Fruit fly (Drosophila melanogaster) whole organism, embryonic: Measurements from ENCODE around the gene obe.

Experiments
- Abd-B ChIP-seq: fragments of 200-800 bp; sonication (Bioruptor generic); optimal IDR thresholded peaks from 2 replicates; lab custom pipeline; 2018; ENCODE audit warnings: missing biosample characterization, mild to moderate bottlenecking, missing genetic modification characterization, moderate library complexity
- CG10979 ChIP-seq: fragments of 200-800 bp; sonication (Bioruptor generic); optimal IDR thresholded peaks from 2 replicates; lab custom pipeline; 2018; ENCODE audit warnings: missing biosample characterization, mild to moderate bottlenecking, missing genetic modification characterization, moderate library complexity
- CG11696 ChIP-seq: fragments of 200-800 bp; sonication (Bioruptor generic); IDR thresholded peaks from 2 replicates; pipeline ENCODE4 v1.3.6; 2022; ENCODE audit warnings: missing biosample characterization, missing genetic modification characterization
- CG12219 ChIP-seq: fragments of 200-800 bp; sonication (Bioruptor generic); optimal IDR thresholded peaks from 3 replicates; lab custom pipeline; 2018; ENCODE audit warnings: missing biosample characterization, mild to moderate bottlenecking, missing genetic modification characterization
- CG14441 ChIP-seq: fragments of 200-800 bp; sonication (Bioruptor generic); IDR thresholded peaks from 2 replicates; pipeline ENCODE4 v1.3.6; 2022; ENCODE audit warnings: missing biosample characterization, missing genetic modification characterization
- CG15011 ChIP-seq: fragments of 200-800 bp; sonication (Bioruptor generic); optimal IDR thresholded peaks from 3 replicates; lab custom pipeline; 2018; ENCODE audit warnings: missing biosample characterization, mild to moderate bottlenecking, missing genetic modification characterization
- CG15514 ChIP-seq: fragments of 200-800 bp; sonication (Bioruptor generic); optimal IDR thresholded peaks from 3 replicates; lab custom pipeline; 2017; ENCODE audit warnings: missing biosample characterization, missing genetic modification characterization, mild to moderate bottlenecking, moderate library complexity, missing genetic modification reagents
- CG1602 ChIP-seq: fragments of 200-800 bp; sonication (Bioruptor generic); optimal IDR thresholded peaks from 3 replicates; lab custom pipeline; 2016; ENCODE audit warnings: missing biosample characterization, missing genetic modification characterization
- CG16813 ChIP-seq: fragments of 200-800 bp; sonication (Bioruptor generic); IDR thresholded peaks from 3 replicates; pipeline ENCODE4 v1.3.6; 2022; ENCODE audit warnings: missing biosample characterization, missing genetic modification characterization; ENCODE audit not compliant: partially characterized antibody
- CG2875 ChIP-seq: fragments of 200-800 bp; sonication (Bioruptor generic); optimal IDR thresholded peaks from 2 replicates; lab custom pipeline; 2017; ENCODE audit warnings: missing biosample characterization, mild to moderate bottlenecking, missing genetic modification characterization, missing genetic modification reagents
- CG3065 ChIP-seq: fragments of 200-800 bp; sonication (Bioruptor generic); optimal IDR thresholded peaks from 2 replicates; lab custom pipeline; 2016; ENCODE audit warnings: missing biosample characterization, missing genetic modification characterization
- CG33557 ChIP-seq: fragments of 200-800 bp; sonication (Bioruptor generic); optimal IDR thresholded peaks from 2 replicates; lab custom pipeline; 2019; ENCODE audit warnings: missing biosample characterization, mild to moderate bottlenecking, missing genetic modification characterization, moderate library complexity
- CG3726 ChIP-seq: fragments of 200-800 bp; sonication (Bioruptor generic); IDR thresholded peaks from 3 replicates; pipeline ENCODE4, ENCODE4 v1.3.6; 2022; ENCODE audit warnings: missing biosample characterization, missing genetic modification characterization
- CG3847 ChIP-seq: fragments of 200-800 bp; sonication (Bioruptor generic); IDR thresholded peaks from 2 replicates; pipeline ENCODE4 v1.3.6; 2022; ENCODE audit warnings: missing biosample characterization, missing genetic modification characterization
- CG4282 ChIP-seq: fragments of 200-800 bp; sonication (Bioruptor generic); optimal IDR thresholded peaks from 2 replicates; lab custom pipeline; 2016; ENCODE audit warnings: missing biosample characterization, missing genetic modification characterization
- CG4424 ChIP-seq: fragments of 200-800 bp; sonication (Bioruptor generic); optimal IDR thresholded peaks from 3 replicates; lab custom pipeline; 2016; ENCODE audit warnings: missing biosample characterization, missing genetic modification characterization
- CG6175 ChIP-seq: fragments of 200-800 bp; sonication (Bioruptor generic); IDR thresholded peaks from 3 replicates; pipeline ENCODE4 v1.3.6; 2022; ENCODE audit warnings: missing biosample characterization, missing genetic modification characterization
- CG8359 ChIP-seq: fragments of 200-800 bp; sonication (Bioruptor generic); optimal IDR thresholded peaks from 2 replicates; lab custom pipeline; 2017; ENCODE audit warnings: missing biosample characterization, mild to moderate bottlenecking, missing genetic modification characterization, borderline replicate concordance
- CHES-1-like ChIP-seq: fragments of 200-800 bp; sonication (Bioruptor generic); optimal IDR thresholded peaks from 2 replicates; lab custom pipeline; 2016; ENCODE audit warnings: missing biosample characterization, missing genetic modification characterization
- Dfd ChIP-seq, 2 experiments: fragments of >200 bp; optimal IDR thresholded peaks; 2 replicates each; lab custom pipeline; 2017; ENCODE audit warnings: missing biosample characterization in 2 of 2, missing genetic modification characterization in 2 of 2
- Dll ChIP-seq: fragments of 200-800 bp; sonication (Bioruptor generic); IDR thresholded peaks from 4 replicates; pipeline ENCODE4 v1.3.6; 2022; ENCODE audit warnings: missing biosample characterization, missing genetic modification characterization; ENCODE audit not compliant: partially characterized antibody
- Dref ChIP-seq: fragments of 200-800 bp; sonication (Bioruptor generic); IDR thresholded peaks from 2 replicates; pipeline ENCODE4 v1.3.6; 2022; ENCODE audit warnings: missing biosample characterization, missing genetic modification characterization
- Eip74EF ChIP-seq, 2 experiments: fragments of 200-800 bp in 1 of 2; fragments of >200 bp in 1 of 2; sonication (Bioruptor generic) in 1 of 2; optimal IDR thresholded peaks; 2 replicates each; lab custom pipeline; 2017 to 2019; ENCODE audit warnings: missing biosample characterization in 2 of 2, missing genetic modification characterization in 2 of 2, mild to moderate bottlenecking in 1 of 2, moderate library complexity in 1 of 2
- HHEX ChIP-seq: fragments of 200-800 bp; sonication (Bioruptor generic); optimal IDR thresholded peaks from 3 replicates; lab custom pipeline; 2017; ENCODE audit warnings: missing biosample characterization, mild to moderate bottlenecking, missing genetic modification characterization, missing genetic modification reagents
- Hey ChIP-seq: fragments of 200-800 bp; sonication (Bioruptor generic); optimal IDR thresholded peaks from 3 replicates; lab custom pipeline; 2018; ENCODE audit warnings: missing biosample characterization, mild to moderate bottlenecking, missing genetic modification characterization
- Hr3 ChIP-seq: fragments of 200-800 bp; sonication (Bioruptor generic); optimal IDR thresholded peaks from 3 replicates; lab custom pipeline; 2016; ENCODE audit warnings: missing biosample characterization, missing genetic modification characterization
- Hr39 ChIP-seq: fragments of >200 bp; optimal IDR thresholded peaks from 2 replicates; lab custom pipeline; 2017
- Lim3 ChIP-seq: fragments of 200-800 bp; sonication (Bioruptor generic); IDR thresholded peaks from 2 replicates; pipeline ENCODE4 v1.3.6; 2022; ENCODE audit warnings: missing biosample characterization, missing genetic modification characterization
- MBD-R2 ChIP-seq: fragments of 200-800 bp; sonication (Bioruptor generic); IDR thresholded peaks from 2 replicates; pipeline ENCODE4 v1.3.6; 2022; ENCODE audit warnings: missing biosample characterization, missing genetic modification characterization
- Mes4 ChIP-seq: fragments of 200-800 bp; sonication (Bioruptor generic); optimal IDR thresholded peaks from 2 replicates; lab custom pipeline; 2016; ENCODE audit warnings: missing biosample characterization, missing genetic modification characterization
- NC2β ChIP-seq: fragments of 200-800 bp; sonication (Bioruptor generic); optimal IDR thresholded peaks from 2 replicates; lab custom pipeline; 2016; ENCODE audit warnings: missing biosample characterization, missing genetic modification characterization
- Sox102F ChIP-seq: fragments of 200-800 bp; sonication (Bioruptor generic); optimal IDR thresholded peaks from 2 replicates; lab custom pipeline; 2018; ENCODE audit warnings: missing biosample characterization, mild to moderate bottlenecking, missing genetic modification characterization, moderate library complexity
- TFAM ChIP-seq: fragments of 200-800 bp; sonication (Bioruptor generic); optimal IDR thresholded peaks from 2 replicates; lab custom pipeline; 2017; ENCODE audit warnings: missing biosample characterization, missing genetic modification characterization, inconsistent platforms
- ap ChIP-seq: fragments of 200-800 bp; sonication (Bioruptor generic); IDR thresholded peaks from 2 replicates; pipeline ENCODE4 v1.3.6; 2022; ENCODE audit warnings: missing biosample characterization, missing genetic modification characterization
- cato ChIP-seq: fragments of 200-800 bp; sonication (Bioruptor generic); optimal IDR thresholded peaks from 2 replicates; lab custom pipeline; 2016; ENCODE audit warnings: missing biosample characterization, missing genetic modification characterization, borderline replicate concordance
- chinmo ChIP-seq: fragments of 200-800 bp; sonication (Bioruptor generic); IDR thresholded peaks from 4 replicates; pipeline ENCODE4 v1.3.6; 2022; ENCODE audit warnings: missing biosample characterization, missing genetic modification characterization; ENCODE audit not compliant: partially characterized antibody
- corto ChIP-seq: fragments of 200-800 bp; sonication (Bioruptor generic); optimal IDR thresholded peaks from 2 replicates; lab custom pipeline; 2016; ENCODE audit warnings: missing biosample characterization, mild to moderate bottlenecking, missing genetic modification characterization, moderate library complexity
- croc ChIP-seq: fragments of 200-800 bp; sonication (Bioruptor generic); conservative IDR thresholded peaks from 3 replicates; pipeline ENCODE4 v1.3.6; 2022; ENCODE audit warnings: missing biosample characterization, missing genetic modification characterization
- cwo ChIP-seq: fragments of 200-800 bp; sonication (Bioruptor generic); optimal IDR thresholded peaks from 3 replicates; lab custom pipeline; 2017; ENCODE audit warnings: missing biosample characterization, missing genetic modification characterization, mild to moderate bottlenecking, moderate library complexity, missing genetic modification reagents
- dan ChIP-seq: fragments of 200-800 bp; sonication (Bioruptor generic); IDR thresholded peaks from 2 replicates; pipeline ENCODE4 v1.3.6; 2022; ENCODE audit warnings: missing biosample characterization, missing genetic modification characterization
- fd102C ChIP-seq: fragments of 200-800 bp; sonication (Bioruptor generic); optimal IDR thresholded peaks from 2 replicates; lab custom pipeline; 2018; ENCODE audit warnings: missing biosample characterization, mild to moderate bottlenecking, missing genetic modification characterization, moderate library complexity
- fd3F ChIP-seq: fragments of 200-800 bp; sonication (Bioruptor generic); optimal IDR thresholded peaks from 2 replicates; lab custom pipeline; 2018; ENCODE audit warnings: missing biosample characterization, mild to moderate bottlenecking, missing genetic modification characterization, moderate library complexity
- ftz-f1 ChIP-seq: fragments of 200-800 bp; sonication (Bioruptor generic); optimal IDR thresholded peaks from 2 replicates; lab custom pipeline; 2016; ENCODE audit warnings: missing biosample characterization, missing genetic modification characterization
- gcm ChIP-seq: fragments of 200-800 bp; sonication (Bioruptor generic); optimal IDR thresholded peaks from 2 replicates; lab custom pipeline; 2019; ENCODE audit warnings: missing biosample characterization, mild to moderate bottlenecking, missing genetic modification characterization, moderate library complexity
- gem ChIP-seq: fragments of 200-800 bp; sonication (Bioruptor generic); optimal IDR thresholded peaks from 2 replicates; lab custom pipeline; 2019; ENCODE audit warnings: missing biosample characterization, mild to moderate bottlenecking, missing genetic modification characterization, moderate library complexity
- klu ChIP-seq: fragments of 200-800 bp; sonication (Bioruptor generic); IDR thresholded peaks from 2 replicates; pipeline ENCODE4 v1.3.6; 2022; ENCODE audit warnings: missing biosample characterization, missing genetic modification characterization
- lab ChIP-seq: fragments of 200-800 bp; sonication (Bioruptor generic); optimal IDR thresholded peaks from 3 replicates; lab custom pipeline; 2017; ENCODE audit warnings: missing biosample characterization, missing genetic modification characterization, mild to moderate bottlenecking, moderate library complexity, missing genetic modification reagents
- mirr ChIP-seq: fragments of 200-800 bp; sonication (Bioruptor generic); optimal IDR thresholded peaks from 3 replicates; lab custom pipeline; 2018; ENCODE audit warnings: missing biosample characterization, mild to moderate bottlenecking, missing genetic modification characterization
- peb ChIP-seq: fragments of 200-800 bp; sonication (Bioruptor generic); IDR thresholded peaks from 2 replicates; pipeline ENCODE4 v1.3.6; 2022; ENCODE audit warnings: missing biosample characterization, missing genetic modification characterization
- tx ChIP-seq: fragments of 200-800 bp; sonication (Bioruptor generic); optimal IDR thresholded peaks from 2 replicates; lab custom pipeline; 2016; ENCODE audit warnings: missing biosample characterization, missing genetic modification characterization
- zfh1 ChIP-seq: fragments of 200-800 bp; sonication (Bioruptor generic); IDR thresholded peaks from 3 replicates; pipeline ENCODE4 v1.3.6; 2022; ENCODE audit warnings: missing biosample characterization, missing genetic modification characterization

The obe gene

DNA sequence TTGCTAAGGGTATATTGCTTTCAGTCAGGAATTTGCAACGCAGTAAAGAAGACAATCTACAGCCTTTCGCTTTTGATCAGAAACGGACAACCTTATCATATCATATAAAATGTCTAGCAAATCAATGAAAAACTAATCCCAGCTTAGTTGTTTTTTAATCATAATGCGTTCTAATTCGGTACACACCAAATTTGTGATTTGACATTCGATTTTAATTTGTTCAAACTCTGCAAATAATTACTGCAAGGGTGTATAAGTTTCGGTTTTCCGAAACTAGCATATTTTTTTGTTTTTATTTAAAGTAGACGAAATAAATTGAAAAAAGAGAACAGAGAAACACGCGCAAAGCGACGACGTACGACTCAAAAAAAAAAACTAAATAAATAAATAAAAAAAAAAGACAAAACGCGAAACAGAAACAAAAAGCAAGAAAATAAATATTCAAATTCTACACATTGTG, 13.1 kb upstream of the obe start (continued):
- peak; percentile 20; the same call in 1 of the 2 replicates for TF ChIP-seq MBD-R2 (GFP tag; lab: Robert Waterston, UW)
- no peak for TF ChIP-seq chinmo (GFP tag; lab: Robert Waterston, UW)
- peak; percentile 9 for TF ChIP-seq cwo (GFP tag; lab: Kevin White, UChicago)
- TF ChIP-seq CG3847 = peak; percentile 47; the same call in 1 of the 2 replicates
- no peak for TF ChIP-seq CG6175 (GFP tag; lab: Robert Waterston, UW)
- TF ChIP-seq mirr = no peak
- TF ChIP-seq TFAM (GFP tag; lab: Kevin White, UChicago) = no peak
- no peak for TF ChIP-seq Eip74EF (GFP tag; optimal IDR thresholded peaks at IDR 0.05; lab: Kevin White, UChicago)
- no peak for TF ChIP-seq Mes4
- TF ChIP-seq CG4282 (GFP tag; lab: Kevin White, UChicago) = peak; percentile 44
- TF ChIP-seq cato (GFP tag; lab: Kevin White, UChicago) = no peak
- no peak for TF ChIP-seq CG8359
- peak; percentile 29 for TF ChIP-seq CG10979
- no peak for TF ChIP-seq CG33557 (GFP tag; lab: Kevin White, UChicago)
- TF ChIP-seq Hr3 (GFP tag; lab: Kevin White, UChicago) = peak; percentile 40
- TF ChIP-seq HHEX (GFP tag; lab: Kevin White, UChicago) = peak; percentile 32
- TF ChIP-seq Lim3 (GFP tag; lab: Robert Waterston, UW) = no peak
- peak; percentile 74 for TF ChIP-seq gem
- TF ChIP-seq CG15514 (GFP tag; lab: Kevin White, UChicago) = peak; percentile 21
- TF ChIP-seq CG3726 (GFP tag; lab: Robert Waterston, UW) = no peak
- no peak for TF ChIP-seq NC2β
- TF ChIP-seq CHES-1-like (GFP tag; lab: Kevin White, UChicago) = peak; percentile 22
- no peak for TF ChIP-seq gcm
- TF ChIP-seq CG14441 (GFP tag; lab: Robert Waterston, UW) = peak; percentile 50; the same call in 1 of the 2 replicates
- no peak for TF ChIP-seq Hey (tag; lab: Kevin White, UChicago)
- TF ChIP-seq fd3F = peak; percentile 65
- no peak for TF ChIP-seq CG16813 (GFP tag; lab: Robert Waterston, UW)
- TF ChIP-seq CG1602 (GFP tag; lab: Kevin White, UChicago) = no peak
- no peak for TF ChIP-seq Hr39 (lab: Kevin White, UChicago)
- no peak for TF ChIP-seq fd102C (GFP tag; lab: Kevin White, UChicago)
- no peak for TF ChIP-seq Dref (GFP tag; lab: Robert Waterston, UW)
- no peak for TF ChIP-seq tx (GFP tag; lab: Kevin White, UChicago)
- TF ChIP-seq CG2875 (GFP tag; lab: Kevin White, UChicago) = no peak
- TF ChIP-seq lab (GFP tag; lab: Kevin White, UChicago) = peak; percentile 63
- TF ChIP-seq croc (GFP tag; lab: Robert Waterston, UW) = no peak
- TF ChIP-seq CG11696 (GFP tag; lab: Robert Waterston, UW) = no peak
- peak; percentile 46 for TF ChIP-seq Sox102F (GFP tag; lab: Kevin White, UChicago)
- TF ChIP-seq Dfd (GFP tag; optimal IDR thresholded peaks at IDR 0.05; lab: Kevin White, UChicago) = no peak
- TF ChIP-seq CG12219 (GFP tag; lab: Kevin White, UChicago) = peak; percentile 21
- TF ChIP-seq corto (GFP tag; lab: Kevin White, UChicago) = no peak
- no peak; the same call in 2 of the 3 replicates for TF ChIP-seq zfh1 (GFP tag; lab: Robert Waterston, UW)
- no peak for TF ChIP-seq Dll (GFP tag; lab: Robert Waterston, UW)
- TF ChIP-seq CG3065 (GFP tag; lab: Kevin White, UChicago) = no peak
- TF ChIP-seq ftz-f1 (GFP tag; lab: Kevin White, UChicago) = no peak
- no peak for TF ChIP-seq peb (GFP tag; lab: Robert Waterston, UW)
- peak; percentile 28 for TF ChIP-seq Abd-B (GFP tag; lab: Kevin White, UChicago)
- peak; percentile 43 for TF ChIP-seq CG4424 (GFP tag; lab: Kevin White, UChicago)
- TF ChIP-seq klu (GFP tag; lab: Robert Waterston, UW) = no peak
- TF ChIP-seq CG15011 = peak; percentile 16
- no peak for TF ChIP-seq dan (GFP tag; lab: Robert Waterston, UW)
- no peak for TF ChIP-seq ap
